Fruit fly (Drosophila melanogaster): ENCODE data around the gene cav.

- TF ChIP-seq CTCF (optimal IDR thresholded peaks at IDR 0.05) (no peak), CG8478 (optimal IDR thresholded peaks at IDR 0.05) (no peak)
These were observed 49.1 kb downstream of the cav start for dm6 chr3R:24270034-24270433.

All from S2 (cell line).